Worm (Caenorhabditis elegans) whole organism, L1 larva: Measurements from ENCODE around the gene gcy-18.

Experiments used
- blmp-1 ChIP-seq: fragments of 150-350 bp; optimal IDR thresholded peaks from 2 replicates; lab custom pipeline; 2014; ENCODE audit warnings: missing biosample characterization, missing genetic modification characterization
- fos-1 ChIP-seq: fragments of 150-350 bp; optimal IDR thresholded peaks from 2 replicates; lab custom pipeline; 2014; ENCODE audit warnings: missing biosample characterization, missing genetic modification characterization
- lin-35 ChIP-seq, 2 experiments: fragments of 150-350 bp; optimal IDR thresholded peaks; 2 replicates each; lab custom pipeline; 2014; ENCODE audit warnings: missing biosample characterization in 2 of 2, missing genetic modification characterization in 2 of 2, missing genetic modification reagents in 2 of 2
- mdl-1 ChIP-seq, 2 experiments: fragments of 150-350 bp; optimal IDR thresholded peaks; 2 replicates each; lab custom pipeline; 2014 to 2017; ENCODE audit warnings: missing biosample characterization in 2 of 2, missing genetic modification characterization in 2 of 2, inconsistent platforms in 1 of 2
- mep-1 ChIP-seq: fragments of 150-350 bp; optimal IDR thresholded peaks from 2 replicates; lab custom pipeline; 2014; ENCODE audit warnings: missing biosample characterization, missing genetic modification characterization
- nhr-11 ChIP-seq: fragments of 150-350 bp; optimal IDR thresholded peaks from 2 replicates; lab custom pipeline; 2014; ENCODE audit warnings: missing biosample characterization, missing genetic modification characterization
- nhr-12 ChIP-seq: sonication (generic microtip); optimal IDR thresholded peaks from 2 replicates; lab custom pipeline; 2017; ENCODE audit warnings: missing biosample characterization, missing genetic modification characterization
- nhr-237 ChIP-seq: fragments of 150-350 bp; optimal IDR thresholded peaks from 2 replicates; lab custom pipeline; 2014; ENCODE audit warnings: missing biosample characterization, missing genetic modification characterization
- nhr-28 ChIP-seq: fragments of 150-350 bp; optimal IDR thresholded peaks from 2 replicates; lab custom pipeline; 2014; ENCODE audit warnings: missing biosample characterization, missing genetic modification characterization
- skn-1 ChIP-seq: fragments of 150-350 bp; optimal IDR thresholded peaks from 2 replicates; lab custom pipeline; 2014; ENCODE audit warnings: missing biosample characterization, missing genetic modification characterization
- unc-130 ChIP-seq: fragments of 150-350 bp; optimal IDR thresholded peaks from 2 replicates; lab custom pipeline; 2017; ENCODE audit warnings: missing biosample characterization, missing genetic modification characterization, inconsistent platforms
- zag-1 ChIP-seq: fragments of 150-350 bp; optimal IDR thresholded peaks from 2 replicates; lab custom pipeline; 2014; ENCODE audit warnings: missing biosample characterization, missing genetic modification characterization

DNA sequence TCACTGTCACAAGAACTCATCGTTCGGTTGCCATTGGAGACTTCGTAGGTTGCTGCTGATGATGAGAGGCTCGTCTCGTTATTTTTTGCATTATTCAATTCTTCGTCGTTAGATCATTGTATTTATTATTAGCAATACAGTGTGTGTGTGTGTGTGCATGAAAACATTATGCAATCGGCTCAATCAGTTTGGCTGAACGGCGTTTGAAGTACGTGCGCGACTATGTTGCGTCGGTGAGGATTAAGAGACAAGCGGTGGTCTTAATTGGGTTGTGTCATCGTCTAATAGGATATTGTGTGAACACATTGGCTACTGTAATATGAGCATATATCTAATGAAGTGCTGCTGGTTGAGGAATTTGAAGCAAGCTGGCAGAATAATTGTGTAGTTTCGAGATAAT, 46.1 kb upstream of the gcy-18 start:
- no peak for TF ChIP-seq lin-35 (GFP tag; optimal IDR thresholded peaks at IDR 0.05; lab: Kevin White, UChicago)
- no peak for TF ChIP-seq fos-1 (tag; lab: Kevin White, UChicago)
- TF ChIP-seq mep-1 (tag; lab: Kevin White, UChicago), result no peak
- TF ChIP-seq skn-1 (tag; lab: Kevin White, UChicago), result no peak
- TF ChIP-seq unc-130 (tag; lab: Kevin White, UChicago), result no peak
- no peak for TF ChIP-seq nhr-237 (tag; lab: Kevin White, UChicago)
- no peak for TF ChIP-seq nhr-12 (tag; lab: Kevin White, UChicago)
- TF ChIP-seq nhr-11, result no peak
- no peak for TF ChIP-seq zag-1 (tag; lab: Kevin White, UChicago)
- TF ChIP-seq nhr-28 (tag; lab: Kevin White, UChicago), result no peak
- no peak for TF ChIP-seq blmp-1 (tag; lab: Kevin White, UChicago)
- TF ChIP-seq mdl-1 (tag; optimal IDR thresholded peaks at IDR 0.05; lab: Kevin White, UChicago), result no peak
